Worm (Caenorhabditis elegans) whole organism, young adult: ENCODE measurements around the gene D1054.1.

Experiments
- F33H1.4 ChIP-seq: fragments of 200-800 bp; sonication (Bioruptor generic); IDR thresholded peaks from 2 replicates; pipeline ENCODE4 v1.3.6; 2022; ENCODE audit warnings: missing genetic modification reagents, missing genetic modification characterization, missing compliant biosample characterization
- Y53F4B.3 ChIP-seq: fragments of 200-800 bp; sonication (Bioruptor generic); IDR thresholded peaks from 2 replicates; pipeline ENCODE4 v1.3.6; 2022; ENCODE audit warnings: missing genetic modification reagents, missing genetic modification characterization, missing compliant biosample characterization
- ama-1 ChIP-seq, 3 experiments: fragments of 150-350 bp in 1 of 3; sonication (generic microtip) in 2 of 3; optimal IDR thresholded peaks; 2 replicates each; lab custom pipeline; 2014 to 2018; ENCODE audit warnings: missing biosample characterization in 2 of 3, missing genetic modification characterization in 2 of 3, missing genetic modification reagents in 2 of 3
- bed-1 ChIP-seq: fragments of 200-800 bp; sonication (Bioruptor generic); IDR thresholded peaks from 2 replicates; pipeline ENCODE4 v1.3.6; 2022; ENCODE audit warnings: missing genetic modification reagents, missing genetic modification characterization, missing compliant biosample characterization
- lag-1 ChIP-seq: fragments of 200-800 bp; sonication (Bioruptor generic); IDR thresholded peaks from 2 replicates; pipeline ENCODE4 v1.3.6; 2022; ENCODE audit warnings: missing genetic modification reagents, missing genetic modification characterization, missing compliant biosample characterization
- lin-40 ChIP-seq: sonication (generic microtip); optimal IDR thresholded peaks from 2 replicates; lab custom pipeline; 2016; ENCODE audit warnings: missing genetic modification characterization, mild to moderate bottlenecking, missing compliant biosample characterization, missing genotype, missing genetic modification reagents
- pha-4 ChIP-seq: fragments of 150-350 bp; sonication (generic microtip); optimal IDR thresholded peaks from 2 replicates; lab custom pipeline; 2014; ENCODE audit warnings: missing biosample characterization, missing genetic modification reagents, missing genetic modification characterization
- tbp1 ChIP-seq: fragments of 200-800 bp; sonication (Bioruptor generic); optimal IDR thresholded peaks from 2 replicates; lab custom pipeline; 2018; ENCODE audit warnings: mild to moderate bottlenecking, missing genetic modification characterization, missing compliant biosample characterization

- TF ChIP-seq lag-1 (GFP tag; lab: Robert Waterston, UW) (no peak), bed-1 (GFP tag; lab: Robert Waterston, UW) (no peak), F33H1.4 (GFP tag; lab: Robert Waterston, UW) (no peak), lin-40 (no peak), ama-1 (optimal IDR thresholded peaks at IDR 0.05; lab: Kevin White, UChicago) (no peak), ama-1 (GFP tag; optimal IDR thresholded peaks at IDR 0.05; lab: Kevin White, UChicago) (no peak), Y53F4B.3 (GFP tag; lab: Robert Waterston, UW) (no peak), tbp1 (no peak), pha-4 (no peak)
Observed at ce11 chrV:10721912-10722426, 48.0 kb downstream of the D1054.1 start.
